Worm (Caenorhabditis elegans) whole organism, late embryonic: Measurements from ENCODE around the gene tra-2.

Experiments
- ceh-24 ChIP-seq: sonication (generic microtip); optimal IDR thresholded peaks from 2 replicates; lab custom pipeline; 2016; ENCODE audit warnings: mild to moderate bottlenecking, missing genetic modification characterization, missing compliant biosample characterization
- fkh-6 ChIP-seq: sonication (generic microtip); optimal IDR thresholded peaks from 2 replicates; lab custom pipeline; 2016; ENCODE audit warnings: missing genetic modification characterization, missing compliant biosample characterization
- hlh-6 ChIP-seq: sonication (generic microtip); optimal IDR thresholded peaks from 2 replicates; lab custom pipeline; 2016; ENCODE audit warnings: missing genotype, missing genetic modification characterization, missing compliant biosample characterization
- odd-2 ChIP-seq: sonication (generic microtip); optimal IDR thresholded peaks from 2 replicates; lab custom pipeline; 2017; ENCODE audit warnings: antibody characterized with exemption, mild to moderate bottlenecking, missing genetic modification characterization, missing compliant biosample characterization

DNA sequence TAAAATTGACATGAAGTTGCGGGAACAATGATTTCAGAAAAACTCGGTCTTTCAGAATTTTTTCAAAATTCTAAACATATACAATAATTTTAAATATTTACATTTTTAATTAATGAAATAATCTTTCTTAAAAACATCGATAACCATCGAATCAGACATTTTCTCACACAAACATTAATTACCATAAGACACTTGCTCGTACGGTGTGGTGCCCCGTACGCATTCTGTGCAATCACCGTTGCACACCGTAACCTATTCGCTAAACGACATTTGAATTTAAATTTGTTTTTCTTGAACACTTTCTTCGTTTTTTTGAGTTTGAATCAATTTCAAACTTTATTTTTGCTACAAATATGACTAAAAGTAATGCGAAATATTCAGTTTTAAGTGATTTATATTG lies 41.7 kb downstream of the tra-2 start:
- TF ChIP-seq fkh-6 = no peak
- TF ChIP-seq hlh-6 (tag; lab: Kevin White, UChicago) = no peak
- TF ChIP-seq odd-2 (tag; lab: Kevin White, UChicago) = no peak
- no peak for TF ChIP-seq ceh-24 (tag; lab: Kevin White, UChicago)
